4 worm cellular contexts compared by ENCODE assay signal in genomic region chrV:6888828-6889227, ce11.
TF ChIP-seq lines count a peak whose summit lies in the region.

No protein-coding gene starts in this region.

TF ChIP-seq in whole organism, L2 larva, 48 proteins besides CTCF, POLR2A, EP300 and RAD21 (continued from another document):
- TF ChIP-seq ztf-11 (tag; optimal IDR thresholded peaks at IDR 0.05; lab: Kevin White, UChicago), result no peak
- TF ChIP-seq elt-1 (tag; optimal IDR thresholded peaks at IDR 0.05; lab: Kevin White, UChicago), result no peak
- TF ChIP-seq alr-1 (tag; optimal IDR thresholded peaks at IDR 0.05; lab: Kevin White, UChicago), result no peak
- TF ChIP-seq ztf-1 (GFP tag; conservative IDR thresholded peaks at IDR 0.05; lab: Robert Waterston, UW), result no peak
- no peak for TF ChIP-seq mab-5 (tag; optimal IDR thresholded peaks at IDR 0.05; lab: Kevin White, UChicago)
- peak; percentile 27 for TF ChIP-seq gmeb-1 (tag; optimal IDR thresholded peaks at IDR 0.05; lab: Kevin White, UChicago)
- peak; percentile 53 for TF ChIP-seq crh-2 (tag; optimal IDR thresholded peaks at IDR 0.05; lab: Kevin White, UChicago)
- TF ChIP-seq lin-13 (GFP tag; optimal IDR thresholded peaks at IDR 0.05; lab: Kevin White, UChicago), result no peak
- TF ChIP-seq unc-39 (tag; optimal IDR thresholded peaks at IDR 0.05; lab: Kevin White, UChicago), result no peak
- TF ChIP-seq fos-1 (tag; optimal IDR thresholded peaks at IDR 0.05; lab: Kevin White, UChicago), result peak; percentile 75
- TF ChIP-seq lsy-2 (tag; optimal IDR thresholded peaks at IDR 0.05; lab: Kevin White, UChicago), result peak; percentile 2 to 36
- no peak for TF ChIP-seq peb-1 (tag; optimal IDR thresholded peaks at IDR 0.05; lab: Kevin White, UChicago)
- no peak for TF ChIP-seq egl-27 (tag; optimal IDR thresholded peaks at IDR 0.05; lab: Kevin White, UChicago)
- TF ChIP-seq ceh-82 (tag; optimal IDR thresholded peaks at IDR 0.05; lab: Kevin White, UChicago), result no peak
- no peak for TF ChIP-seq Y55F3AM.14 (GFP tag; optimal IDR thresholded peaks at IDR 0.05; lab: Kevin White, UChicago)
- no peak for TF ChIP-seq nhr-6 (tag; optimal IDR thresholded peaks at IDR 0.05; lab: Kevin White, UChicago)
- TF ChIP-seq nhr-77 (tag; optimal IDR thresholded peaks at IDR 0.05; lab: Kevin White, UChicago), result no peak
- no peak for TF ChIP-seq skn-1 (tag; optimal IDR thresholded peaks at IDR 0.05; lab: Kevin White, UChicago)
- no peak for TF ChIP-seq mdl-1 (tag; optimal IDR thresholded peaks at IDR 0.05; lab: Kevin White, UChicago)
- TF ChIP-seq snpc-4 (tag; optimal IDR thresholded peaks at IDR 0.05; lab: Kevin White, UChicago), result no peak
- no peak for TF ChIP-seq R02D3.7 (tag; optimal IDR thresholded peaks at IDR 0.05; lab: Kevin White, UChicago)
- peak; percentile 64 for TF ChIP-seq sma-3 (GFP tag; optimal IDR thresholded peaks at IDR 0.05; lab: Kevin White, UChicago)
- no peak for TF ChIP-seq nhr-12 (tag; optimal IDR thresholded peaks at IDR 0.05; lab: Kevin White, UChicago)
- no peak for TF ChIP-seq nhr-23 (tag; optimal IDR thresholded peaks at IDR 0.05; lab: Kevin White, UChicago)
- TF ChIP-seq sem-4 (tag; optimal IDR thresholded peaks at IDR 0.05; lab: Kevin White, UChicago), result no peak

TF ChIP-seq in whole organism, L4 larva, 104 proteins besides CTCF, POLR2A, EP300 and RAD21 (continued from another document and continues in another):
- peak; percentile 75 for TF ChIP-seq nhr-48 (tag; optimal IDR thresholded peaks at IDR 0.05; lab: Kevin White, UChicago)
- TF ChIP-seq nhr-102 (tag; optimal IDR thresholded peaks at IDR 0.05; lab: Kevin White, UChicago), result peak; percentile 80
- TF ChIP-seq spr-1 (tag; optimal IDR thresholded peaks at IDR 0.05; lab: Kevin White, UChicago), result peak; percentile 76
- no peak for TF ChIP-seq egl-27 (tag; optimal IDR thresholded peaks at IDR 0.05; lab: Kevin White, UChicago)
- no peak for TF ChIP-seq daf-19 (GFP tag; conservative IDR thresholded peaks at IDR 0.05; lab: Robert Waterston, UW)
- peak; percentile 82 for TF ChIP-seq nhr-111 (GFP tag; optimal IDR thresholded peaks at IDR 0.05; lab: Kevin White, UChicago)
- peak; percentile 12 for TF ChIP-seq dpl-1 (GFP tag; optimal IDR thresholded peaks at IDR 0.05; lab: Kevin White, UChicago)
- TF ChIP-seq unc-130 (GFP tag; optimal IDR thresholded peaks at IDR 0.05; lab: Kevin White, UChicago), result peak; percentile 48
- TF ChIP-seq mxl-2 (GFP tag; conservative IDR thresholded peaks at IDR 0.05; lab: Robert Waterston, UW), result peak; percentile 49; the same call in 1 of the 2 replicates
- peak; percentile 29; the same call in 1 of the 2 replicates for TF ChIP-seq lin-29 (GFP tag; IDR thresholded peaks at IDR 0.05; lab: Robert Waterston, UW)
- TF ChIP-seq aly-2 (tag; optimal IDR thresholded peaks at IDR 0.05; lab: Kevin White, UChicago), result peak; percentile 91
- peak; percentile 81; the same call in 1 of the 2 replicates for TF ChIP-seq dmd-8 (GFP tag; IDR thresholded peaks at IDR 0.05; lab: Robert Waterston, UW)
- 0 out of 2 replicates have a peak, but pooled peaks have one; percentile 21 for TF ChIP-seq php-3 (GFP tag; IDR thresholded peaks at IDR 0.05; lab: Robert Waterston, UW)
- TF ChIP-seq ceh-28 (tag; optimal IDR thresholded peaks at IDR 0.05; lab: Kevin White, UChicago), result no peak
- 0 out of 2 replicates have a peak, but pooled peaks have one; percentile 38 for TF ChIP-seq Y75B8A.6 (GFP tag; IDR thresholded peaks at IDR 0.05; lab: Robert Waterston, UW)
- TF ChIP-seq dve-1 (tag; optimal IDR thresholded peaks at IDR 0.05; lab: Kevin White, UChicago; ENCODE audit: insufficient read depth), result peak; percentile 69
- no peak for TF ChIP-seq fkh-10 (GFP tag; optimal IDR thresholded peaks at IDR 0.05; lab: Kevin White, UChicago)
- peak; percentile 20 for TF ChIP-seq F37D6.2 (tag; optimal IDR thresholded peaks at IDR 0.05; lab: Kevin White, UChicago)
- peak; percentile 73 for TF ChIP-seq ctbp-1 (GFP tag; IDR thresholded peaks at IDR 0.05; lab: Robert Waterston, UW)
- TF ChIP-seq lin-13 (GFP tag; optimal IDR thresholded peaks at IDR 0.05; lab: Kevin White, UChicago), result no peak
- TF ChIP-seq ceh-20 (GFP tag; IDR thresholded peaks at IDR 0.05; lab: Robert Waterston, UW), result no peak; the same call in 1 of the 2 replicates
- peak; percentile 32 for TF ChIP-seq pqm-1 (tag; optimal IDR thresholded peaks at IDR 0.05; lab: Kevin White, UChicago)
- TF ChIP-seq attf-4 (tag; optimal IDR thresholded peaks at IDR 0.05; lab: Kevin White, UChicago), result no peak
- peak; percentile 57; the same call in 1 of the 2 replicates for TF ChIP-seq D1046.2 (GFP tag; IDR thresholded peaks at IDR 0.05; lab: Robert Waterston, UW)
- TF ChIP-seq lsy-2 (tag; optimal IDR thresholded peaks at IDR 0.05; lab: Kevin White, UChicago), result peak in 1 of 2 experiments; percentile 49
- no peak for TF ChIP-seq hlh-30 (tag; optimal IDR thresholded peaks at IDR 0.05; lab: Kevin White, UChicago; ENCODE audit: insufficient read depth)
- peak; percentile 19 to 85 for TF ChIP-seq daf-16 (GFP tag; optimal IDR thresholded peaks at IDR 0.05; lab: Kevin White, UChicago)
- peak; percentile 64 for TF ChIP-seq daf-16 (tag; optimal IDR thresholded peaks at IDR 0.05; lab: Kevin White, UChicago)
- peak; percentile 87 for TF ChIP-seq gei-8 (GFP tag; optimal IDR thresholded peaks at IDR 0.05; lab: Kevin White, UChicago)
- TF ChIP-seq mep-1 (tag; optimal IDR thresholded peaks at IDR 0.05; lab: Kevin White, UChicago), result peak; percentile 70
- no peak for TF ChIP-seq ztf-7 (tag; optimal IDR thresholded peaks at IDR 0.05; lab: Kevin White, UChicago)
- no peak for TF ChIP-seq zfp-2 (tag; optimal IDR thresholded peaks at IDR 0.05; lab: Kevin White, UChicago)
- peak; percentile 67 for TF ChIP-seq F10B5.3 (tag; optimal IDR thresholded peaks at IDR 0.05; lab: Kevin White, UChicago)
- no peak for TF ChIP-seq ZK546.5 (tag; optimal IDR thresholded peaks at IDR 0.05; lab: Kevin White, UChicago)
- TF ChIP-seq tra-1 (GFP tag; IDR thresholded peaks at IDR 0.05; lab: Robert Waterston, UW), result peak; percentile 71

TF ChIP-seq in whole organism, late embryonic, 69 proteins besides CTCF, POLR2A, EP300 and RAD21 (continued from another document and continues in another):
- peak; percentile 75 for TF ChIP-seq madf-2 (tag; optimal IDR thresholded peaks at IDR 0.05; lab: Kevin White, UChicago)
- TF ChIP-seq ama-1 (optimal IDR thresholded peaks at IDR 0.05; lab: Kevin White, UChicago), result no peak
- TF ChIP-seq ceh-18 (tag; optimal IDR thresholded peaks at IDR 0.05; lab: Kevin White, UChicago), result peak; percentile 74
- TF ChIP-seq ceh-2 (tag; optimal IDR thresholded peaks at IDR 0.05; lab: Kevin White, UChicago), result peak; percentile 11
- TF ChIP-seq tbx-2 (tag; optimal IDR thresholded peaks at IDR 0.05; lab: Kevin White, UChicago), result peak; percentile 52
- peak; percentile 70 for TF ChIP-seq pat-9 (tag; optimal IDR thresholded peaks at IDR 0.05; lab: Kevin White, UChicago)
- TF ChIP-seq odd-2 (tag; optimal IDR thresholded peaks at IDR 0.05; lab: Kevin White, UChicago), result peak; percentile 18
- peak; percentile 73 for TF ChIP-seq gmeb-2 (tag; optimal IDR thresholded peaks at IDR 0.05; lab: Kevin White, UChicago)
- TF ChIP-seq pqm-1 (tag; optimal IDR thresholded peaks at IDR 0.05; lab: Kevin White, UChicago), result peak; percentile 90
- TF ChIP-seq sox-2 (GFP tag; IDR thresholded peaks at IDR 0.05; lab: Robert Waterston, UW), result peak; percentile 47; the same call in 1 of the 2 replicates
- TF ChIP-seq hlh-13 (GFP tag; optimal IDR thresholded peaks at IDR 0.05; lab: Kevin White, UChicago), result peak; percentile 70
- peak; percentile 57; the same call in 1 of the 2 replicates for TF ChIP-seq unc-3 (GFP tag; conservative IDR thresholded peaks at IDR 0.05; lab: Robert Waterston, UW)
- TF ChIP-seq unc-3 (tag; optimal IDR thresholded peaks at IDR 0.05; lab: Kevin White, UChicago), result peak; percentile 69
- TF ChIP-seq F13H6.1 (tag; optimal IDR thresholded peaks at IDR 0.05; lab: Kevin White, UChicago), result peak; percentile 71
- TF ChIP-seq ets-4 (tag; optimal IDR thresholded peaks at IDR 0.05; lab: Kevin White, UChicago), result no peak
- no peak for TF ChIP-seq tbx-7 (tag; optimal IDR thresholded peaks at IDR 0.05; lab: Kevin White, UChicago)
- TF ChIP-seq eyg-1 (tag; optimal IDR thresholded peaks at IDR 0.05; lab: Kevin White, UChicago), result peak; percentile 56
- peak; percentile 76 for TF ChIP-seq ttx-3 (tag; optimal IDR thresholded peaks at IDR 0.05; lab: Kevin White, UChicago)
- TF ChIP-seq elt-4 (tag; optimal IDR thresholded peaks at IDR 0.05; lab: Kevin White, UChicago), result no peak
- peak; percentile 49 for TF ChIP-seq nfya-1 (tag; optimal IDR thresholded peaks at IDR 0.05; lab: Kevin White, UChicago)
- peak; percentile 83 for TF ChIP-seq che-1 (tag; optimal IDR thresholded peaks at IDR 0.05; lab: Kevin White, UChicago)
- TF ChIP-seq pros-1 (tag; optimal IDR thresholded peaks at IDR 0.05; lab: Kevin White, UChicago), result no peak
- no peak for TF ChIP-seq ceh-9 (tag; optimal IDR thresholded peaks at IDR 0.05; lab: Kevin White, UChicago)
- TF ChIP-seq K02D7.2 (tag; optimal IDR thresholded peaks at IDR 0.05; lab: Kevin White, UChicago), result peak; percentile 62
- TF ChIP-seq Y22D7AL.16 (tag; optimal IDR thresholded peaks at IDR 0.05; lab: Kevin White, UChicago), result peak; percentile 70
- no peak for TF ChIP-seq mec-3 (tag; optimal IDR thresholded peaks at IDR 0.05; lab: Kevin White, UChicago; ENCODE audit: borderline replicate concordance)
- TF ChIP-seq hlh-8 (tag; optimal IDR thresholded peaks at IDR 0.05; lab: Kevin White, UChicago), result peak; percentile 58
- TF ChIP-seq sox-4 (tag; optimal IDR thresholded peaks at IDR 0.05; lab: Kevin White, UChicago), result peak; percentile 82
- no peak for TF ChIP-seq hlh-30 (tag; optimal IDR thresholded peaks at IDR 0.05; lab: Kevin White, UChicago; ENCODE audit: insufficient read depth)
- TF ChIP-seq unc-42 (tag; optimal IDR thresholded peaks at IDR 0.05; lab: Kevin White, UChicago), result peak; percentile 56
- no peak for TF ChIP-seq dmd-4 (tag; optimal IDR thresholded peaks at IDR 0.05; lab: Kevin White, UChicago; ENCODE audit: borderline replicate concordance)
- TF ChIP-seq T23F11.4 (GFP tag; optimal IDR thresholded peaks at IDR 0.05; lab: Kevin White, UChicago), result peak; percentile 62
- no peak for TF ChIP-seq pag-3 (tag; optimal IDR thresholded peaks at IDR 0.05; lab: Kevin White, UChicago; ENCODE audit: borderline replicate concordance)
- peak; percentile 38 for TF ChIP-seq dve-1 (tag; optimal IDR thresholded peaks at IDR 0.05; lab: Kevin White, UChicago)
- TF ChIP-seq ceh-34 (tag; optimal IDR thresholded peaks at IDR 0.05; lab: Kevin White, UChicago), result peak; percentile 83
- TF ChIP-seq fkh-10 (GFP tag; optimal IDR thresholded peaks at IDR 0.05; lab: Kevin White, UChicago), result no peak
- peak; percentile 50 for TF ChIP-seq ahr-1 (tag; optimal IDR thresholded peaks at IDR 0.05; lab: Kevin White, UChicago)
- TF ChIP-seq K09A11.1 (tag; optimal IDR thresholded peaks at IDR 0.05; lab: Kevin White, UChicago; ENCODE audit: insufficient read depth), result no peak
- TF ChIP-seq syd-9 (tag; optimal IDR thresholded peaks at IDR 0.05; lab: Kevin White, UChicago), result peak; percentile 77

TF ChIP-seq in whole organism, mixed stage, embryonic, 35 proteins besides CTCF, POLR2A, EP300 and RAD21 (continued from another document):
- TF ChIP-seq elt-3 (tag; optimal IDR thresholded peaks at IDR 0.05; lab: Kevin White, UChicago) (no peak), lsy-2 (tag; optimal IDR thresholded peaks at IDR 0.05; lab: Kevin White, UChicago) (peak; percentile 48), ham-2 (GFP tag; optimal IDR thresholded peaks at IDR 0.05; lab: Kevin White, UChicago) (peak; percentile 93), flh-1 (GFP tag; optimal IDR thresholded peaks at IDR 0.05; lab: Kevin White, UChicago) (peak; percentile 58), ces-1 (GFP tag; optimal IDR thresholded peaks at IDR 0.05; lab: Kevin White, UChicago) (no peak)
